Fruit fly (Drosophila melanogaster): ENCODE measurements around the gene Nelf-A.

- TF ChIP-seq EcR (GFP tag; optimal IDR thresholded peaks at IDR 0.05) (no peak), CG15710 (tag; optimal IDR thresholded peaks at IDR 0.05) (no peak), CG8301 (tag; optimal IDR thresholded peaks at IDR 0.05) (no peak), Snoo (tag; optimal IDR thresholded peaks at IDR 0.05) (no peak), CG4496 (GFP tag; IDR thresholded peaks at IDR 0.05) (no peak)
Observed at dm6 chr3R:21185655-21186054, 37.8 kb upstream of the Nelf-A start.

Data from whole organism, pupa.